Worm (Caenorhabditis elegans) whole organism, L2 larva: ENCODE results near the gene F56A8.3.

ENCODE experiments used
- egl-27 ChIP-seq: sonication (generic microtip); optimal IDR thresholded peaks from 3 replicates; lab custom pipeline; 2017; ENCODE audit warnings: missing biosample characterization, missing genetic modification reagents, missing genetic modification characterization
- elt-1 ChIP-seq: fragments of 150-350 bp; optimal IDR thresholded peaks from 2 replicates; lab custom pipeline; 2014; ENCODE audit warnings: missing biosample characterization, missing genetic modification characterization
- fos-1 ChIP-seq: fragments of 150-350 bp; optimal IDR thresholded peaks from 2 replicates; lab custom pipeline; 2014; ENCODE audit warnings: missing biosample characterization, missing genetic modification characterization
- nhr-237 ChIP-seq: fragments of 150-350 bp; optimal IDR thresholded peaks from 2 replicates; lab custom pipeline; 2014; ENCODE audit warnings: missing biosample characterization, missing genetic modification characterization
- sma-3 ChIP-seq: sonication (generic microtip); optimal IDR thresholded peaks from 2 replicates; lab custom pipeline; 2016; ENCODE audit warnings: missing genetic modification reagents, missing genetic modification characterization, missing compliant biosample characterization
- unc-62 ChIP-seq: fragments of 150-350 bp; optimal IDR thresholded peaks from 2 replicates; lab custom pipeline; 2014; ENCODE audit warnings: missing biosample characterization, missing genetic modification reagents, missing genetic modification characterization

ce11 chrIII:13276958-13277357 lies 20.3 kb downstream of the F56A8.3 start, which contains the start of gene unc-64:
- TF ChIP-seq unc-62 (GFP tag; lab: Kevin White, UChicago), result no peak
- TF ChIP-seq sma-3 (GFP tag; lab: Kevin White, UChicago), result no peak
- no peak for TF ChIP-seq elt-1 (tag; lab: Kevin White, UChicago)
- TF ChIP-seq nhr-237 (tag; lab: Kevin White, UChicago), result no peak
- no peak for TF ChIP-seq fos-1
- no peak for TF ChIP-seq egl-27
